Worm (Caenorhabditis elegans) whole organism, young adult: ENCODE results near the gene F44G4.6.
A peak's percentile ranks its signal among the peaks of the same experiment; 100 is the strongest.

Source experiments
- B0035.1 ChIP-seq: sonication (generic microtip); optimal IDR thresholded peaks from 2 replicates; lab custom pipeline; 2016; ENCODE audit warnings: missing genetic modification characterization, mild to moderate bottlenecking, missing compliant biosample characterization, missing genotype, missing genetic modification reagents
- D2030.7 ChIP-seq: fragments of 200-800 bp; sonication (Bioruptor generic); IDR thresholded peaks from 2 replicates; pipeline ENCODE4 v1.3.6; 2022; ENCODE audit warnings: missing genetic modification reagents, missing genetic modification characterization, missing compliant biosample characterization
- F39B2.1 ChIP-seq: fragments of 200-800 bp; sonication (Bioruptor generic); IDR thresholded peaks from 2 replicates; pipeline ENCODE4 v1.3.6; 2022; ENCODE audit warnings: missing genetic modification reagents, missing genetic modification characterization, missing compliant biosample characterization
- K12H6.12 ChIP-seq: fragments of 200-800 bp; sonication (Bioruptor generic); optimal IDR thresholded peaks from 2 replicates; lab custom pipeline; 2018; ENCODE audit warnings: mild to moderate bottlenecking, missing genetic modification characterization, missing compliant biosample characterization
- Y56A3A.18 ChIP-seq: fragments of 200-800 bp; sonication (Bioruptor generic); IDR thresholded peaks from 2 replicates; pipeline ENCODE4 v1.3.6; 2022; ENCODE audit warnings: missing genetic modification reagents, missing genetic modification characterization, missing compliant biosample characterization
- akir-1 ChIP-seq: fragments of 200-800 bp; sonication (Bioruptor generic); optimal IDR thresholded peaks from 2 replicates; lab custom pipeline; 2018; ENCODE audit warnings: mild to moderate bottlenecking, missing genetic modification characterization, moderate library complexity, missing compliant biosample characterization
- ama-1 ChIP-seq, 3 experiments: fragments of 150-350 bp in 1 of 3; sonication (generic microtip) in 2 of 3; optimal IDR thresholded peaks; 2 replicates each; lab custom pipeline; 2014 to 2018; ENCODE audit warnings: missing biosample characterization in 2 of 3, missing genetic modification characterization in 2 of 3, missing genetic modification reagents in 2 of 3
- attf-5 ChIP-seq: fragments of 200-800 bp; sonication (Bioruptor generic); optimal IDR thresholded peaks from 2 replicates; lab custom pipeline; 2018; ENCODE audit warnings: mild to moderate bottlenecking, missing genetic modification characterization, missing compliant biosample characterization
- attf-6 ChIP-seq: fragments of 200-800 bp; sonication (Bioruptor generic); IDR thresholded peaks from 2 replicates; pipeline ENCODE4 v1.3.6; 2022; ENCODE audit warnings: missing genetic modification reagents, missing genetic modification characterization, missing compliant biosample characterization
- bed-1 ChIP-seq: fragments of 200-800 bp; sonication (Bioruptor generic); IDR thresholded peaks from 2 replicates; pipeline ENCODE4 v1.3.6; 2022; ENCODE audit warnings: missing genetic modification reagents, missing genetic modification characterization, missing compliant biosample characterization
- bed-2 ChIP-seq: fragments of 200-800 bp; sonication (Bioruptor generic); IDR thresholded peaks from 2 replicates; pipeline ENCODE4 v1.3.6; 2022; ENCODE audit warnings: missing genetic modification reagents, missing genetic modification characterization, missing compliant biosample characterization
- cebp-1 ChIP-seq, 2 experiments: fragments of 200-800 bp in 1 of 2; sonication (Bioruptor generic) in 1 of 2; sonication (generic microtip) in 1 of 2; IDR thresholded peaks in 1 of 2; optimal IDR thresholded peaks in 1 of 2; 2 replicates each; pipeline versions ENCODE4 v1.3.6 to Lab custom; 2017 to 2022; ENCODE audit warnings: missing compliant biosample characterization in 2 of 2, missing genetic modification characterization in 2 of 2, mild to moderate bottlenecking in 1 of 2, missing genetic modification reagents in 1 of 2, moderate library complexity in 1 of 2
- ceh-58 ChIP-seq: fragments of 200-800 bp; sonication (Bioruptor generic); IDR thresholded peaks from 2 replicates; pipeline ENCODE4 v1.3.6; 2022; ENCODE audit warnings: missing genetic modification characterization, missing compliant biosample characterization
- ceh-91 ChIP-seq: fragments of 200-800 bp; sonication (Bioruptor generic); IDR thresholded peaks from 2 replicates; pipeline ENCODE4 v1.3.6; 2022; ENCODE audit warnings: missing genetic modification reagents, missing genetic modification characterization, missing compliant biosample characterization
- die-1 ChIP-seq: sonication (generic microtip); optimal IDR thresholded peaks from 2 replicates; lab custom pipeline; 2016; ENCODE audit warnings: missing genotype, mild to moderate bottlenecking, missing genetic modification characterization, missing compliant biosample characterization
- dox-1 ChIP-seq: fragments of 200-800 bp; sonication (Bioruptor generic); IDR thresholded peaks from 2 replicates; pipeline ENCODE4 v1.3.6; 2022; ENCODE audit warnings: missing genetic modification reagents, missing genetic modification characterization, missing compliant biosample characterization
- dpff-1 ChIP-seq: sonication (generic microtip); optimal IDR thresholded peaks from 2 replicates; lab custom pipeline; 2017; ENCODE audit warnings: mild to moderate bottlenecking, missing genetic modification characterization, missing compliant biosample characterization
- ekl-4 ChIP-seq: fragments of 200-800 bp; sonication (Bioruptor generic); IDR thresholded peaks from 2 replicates; pipeline ENCODE4 v1.3.6; 2022; ENCODE audit warnings: missing genetic modification reagents, missing genetic modification characterization, missing compliant biosample characterization
- fkh-3 ChIP-seq: sonication (generic microtip); optimal IDR thresholded peaks from 2 replicates; lab custom pipeline; 2016; ENCODE audit warnings: mild to moderate bottlenecking, missing genetic modification characterization, missing compliant biosample characterization
- gei-17 ChIP-seq: fragments of 200-800 bp; sonication (Bioruptor generic); optimal IDR thresholded peaks from 2 replicates; lab custom pipeline; 2018; ENCODE audit warnings: mild to moderate bottlenecking, missing genetic modification characterization, missing compliant biosample characterization
- him-1 ChIP-seq: sonication (generic microtip); optimal IDR thresholded peaks from 2 replicates; lab custom pipeline; 2016; ENCODE audit warnings: missing genotype, missing genetic modification reagents, missing genetic modification characterization, missing compliant biosample characterization
- hlh-12 ChIP-seq: sonication (generic microtip); optimal IDR thresholded peaks from 2 replicates; lab custom pipeline; 2016; ENCODE audit warnings: missing genetic modification characterization, missing compliant biosample characterization
- hlh-26 ChIP-seq: fragments of 200-800 bp; sonication (Bioruptor generic); conservative IDR thresholded peaks from 2 replicates; pipeline ENCODE4 v1.3.6; 2022; ENCODE audit warnings: missing genetic modification reagents, missing genetic modification characterization, missing compliant biosample characterization
- let-607 ChIP-seq, 2 experiments: fragments of 200-800 bp in 1 of 2; sonication (Bioruptor generic) in 1 of 2; sonication (generic microtip) in 1 of 2; optimal IDR thresholded peaks; 2 replicates each; lab custom pipeline; 2016 to 2018; ENCODE audit warnings: mild to moderate bottlenecking in 2 of 2, missing compliant biosample characterization in 2 of 2, missing genetic modification characterization in 2 of 2, moderate library complexity in 2 of 2, missing genotype in 1 of 2
- lin-26 ChIP-seq: fragments of 200-800 bp; sonication (Bioruptor generic); IDR thresholded peaks from 2 replicates; pipeline ENCODE4 v1.3.6; 2022; ENCODE audit warnings: missing genetic modification reagents, missing genetic modification characterization, missing compliant biosample characterization
- lin-54 ChIP-seq: fragments of 200-800 bp; sonication (Bioruptor generic); optimal IDR thresholded peaks from 2 replicates; lab custom pipeline; 2018; ENCODE audit warnings: mild to moderate bottlenecking, missing genetic modification characterization, missing compliant biosample characterization
- madf-3 ChIP-seq: fragments of 200-800 bp; sonication (Bioruptor generic); IDR thresholded peaks from 2 replicates; pipeline ENCODE4 v1.3.6; 2022; ENCODE audit warnings: missing genetic modification reagents, missing genetic modification characterization, missing compliant biosample characterization
- madf-8 ChIP-seq: fragments of 200-800 bp; sonication (Bioruptor generic); conservative IDR thresholded peaks from 2 replicates; pipeline ENCODE4 v1.3.6; 2022; ENCODE audit warnings: missing genetic modification reagents, missing genetic modification characterization, missing compliant biosample characterization
- mxl-1 ChIP-seq: sonication (generic microtip); optimal IDR thresholded peaks from 2 replicates; lab custom pipeline; 2016; ENCODE audit warnings: missing genetic modification characterization, missing compliant biosample characterization
- nfya-2 ChIP-seq: fragments of 200-800 bp; sonication (Bioruptor generic); IDR thresholded peaks from 2 replicates; pipeline ENCODE4 v1.3.6; 2022; ENCODE audit warnings: missing genetic modification reagents, missing genetic modification characterization, missing compliant biosample characterization
- nfyb-1 ChIP-seq: fragments of 200-800 bp; sonication (Bioruptor generic); IDR thresholded peaks from 2 replicates; pipeline ENCODE4 v1.3.6; 2022; ENCODE audit warnings: missing genetic modification reagents, missing genetic modification characterization, missing compliant biosample characterization
- nhr-80 ChIP-seq: sonication (generic microtip); optimal IDR thresholded peaks from 2 replicates; lab custom pipeline; 2016; ENCODE audit warnings: missing genetic modification characterization, missing compliant biosample characterization
- repo-1 ChIP-seq: sonication (generic microtip); optimal IDR thresholded peaks from 2 replicates; lab custom pipeline; 2017; ENCODE audit warnings: mild to moderate bottlenecking, missing genetic modification characterization, missing compliant biosample characterization
- snpc-1.1 ChIP-seq: sonication (generic microtip); optimal IDR thresholded peaks from 2 replicates; lab custom pipeline; 2017; ENCODE audit warnings: missing genetic modification characterization, mild to moderate bottlenecking, missing compliant biosample characterization, antibody characterized with exemption, moderate library complexity, missing genotype, missing genetic modification reagents; ENCODE audit not compliant: insufficient read depth
- sptf-2 ChIP-seq: fragments of 200-800 bp; sonication (Bioruptor generic); optimal IDR thresholded peaks from 2 replicates; lab custom pipeline; 2018; ENCODE audit warnings: mild to moderate bottlenecking, missing genetic modification characterization, missing compliant biosample characterization
- tbp1 ChIP-seq: fragments of 200-800 bp; sonication (Bioruptor generic); optimal IDR thresholded peaks from 2 replicates; lab custom pipeline; 2018; ENCODE audit warnings: mild to moderate bottlenecking, missing genetic modification characterization, missing compliant biosample characterization
- tlf-1 ChIP-seq: fragments of 200-800 bp; sonication (Bioruptor generic); optimal IDR thresholded peaks from 2 replicates; lab custom pipeline; 2018; ENCODE audit warnings: mild to moderate bottlenecking, missing genetic modification characterization, missing compliant biosample characterization
- ztf-25 ChIP-seq: fragments of 200-800 bp; sonication (Bioruptor generic); IDR thresholded peaks from 2 replicates; pipeline ENCODE4 v1.3.6; 2022; ENCODE audit warnings: missing genetic modification reagents, missing genetic modification characterization, missing compliant biosample characterization
- ztf-6 ChIP-seq: fragments of 200-800 bp; sonication (Bioruptor generic); IDR thresholded peaks from 2 replicates; pipeline ENCODE4 v1.3.6; 2022; ENCODE audit warnings: missing genetic modification reagents, missing genetic modification characterization, missing compliant biosample characterization

The F44G4.6 gene

DNA sequence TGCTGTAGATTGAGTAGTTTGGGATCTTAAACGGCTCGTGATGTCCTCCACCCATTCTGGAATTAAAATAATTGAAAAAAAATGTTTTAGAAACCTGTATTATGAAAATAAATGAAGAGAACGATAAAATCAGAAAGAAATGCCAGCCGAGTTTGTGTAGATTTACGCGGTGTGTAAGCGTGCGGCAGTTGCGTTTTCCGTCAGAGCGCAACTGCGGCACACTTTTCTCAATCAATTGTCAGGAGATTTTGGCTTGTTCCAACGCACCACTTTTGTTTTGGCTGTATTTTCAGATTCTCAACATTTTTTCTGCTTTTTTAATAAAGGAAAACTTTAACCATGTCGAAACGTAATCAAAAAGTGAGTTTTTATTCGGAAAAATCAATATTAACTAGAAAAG is 36.8 kb downstream of the F44G4.6 start, which contains the start of the genes ndub-3 and C18E9.2:
ndub-3 (minus strand) TSS at position 56 of the 400 bp plus-strand sequence.
C18E9.2 (plus strand) TSS at position 172 of the 400 bp plus-strand sequence.
- TF ChIP-seq let-607 (tag; optimal IDR thresholded peaks at IDR 0.05; lab: Kevin White, UChicago): peak; percentile 86 to 93
- TF ChIP-seq cebp-1 (GFP tag; IDR thresholded peaks at IDR 0.05; lab: Robert Waterston, UW): no peak
- peak; percentile 37 for TF ChIP-seq cebp-1 (tag; optimal IDR thresholded peaks at IDR 0.05; lab: Kevin White, UChicago)
- peak; percentile 52; the same call in 1 of the 2 replicates for TF ChIP-seq dox-1
- peak; percentile 29 for TF ChIP-seq nhr-80 (tag; lab: Kevin White, UChicago)
- no peak for TF ChIP-seq attf-6 (GFP tag; lab: Robert Waterston, UW)
- peak; percentile 58 for TF ChIP-seq attf-5 (GFP tag; lab: Kevin White, UChicago)
- no peak for TF ChIP-seq ceh-58 (GFP tag; lab: Robert Waterston, UW)

DNA sequence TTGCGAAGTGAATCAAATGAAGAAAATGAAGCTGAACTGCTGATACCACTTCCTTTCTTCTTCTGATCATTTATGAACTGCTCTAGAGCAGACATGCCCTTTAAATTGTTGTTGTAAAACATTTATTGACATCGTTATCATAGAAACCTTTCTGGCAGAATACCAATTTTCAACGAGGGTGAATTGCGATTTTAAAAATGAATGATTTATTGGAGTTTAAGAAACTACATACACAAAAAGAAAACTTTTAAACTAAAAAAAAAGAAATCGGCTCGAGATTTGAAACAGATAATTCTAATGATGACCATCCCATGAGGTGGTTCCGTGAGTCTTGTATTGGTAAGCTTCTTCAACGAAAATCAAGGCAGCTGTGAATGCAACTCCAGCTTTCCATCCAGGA is 37.5 kb downstream of the F44G4.6 start, which contains the start of gene sftd-3:
sftd-3 (minus strand) TSS at position 101 of the 400 bp plus-strand sequence.
- no peak for TF ChIP-seq fkh-3 (tag; lab: Kevin White, UChicago)
- TF ChIP-seq ztf-6: no peak
- no peak for TF ChIP-seq snpc-1.1
- no peak for TF ChIP-seq hlh-12 (tag; lab: Kevin White, UChicago)
- TF ChIP-seq B0035.1 (tag; lab: Kevin White, UChicago): no peak

DNA sequence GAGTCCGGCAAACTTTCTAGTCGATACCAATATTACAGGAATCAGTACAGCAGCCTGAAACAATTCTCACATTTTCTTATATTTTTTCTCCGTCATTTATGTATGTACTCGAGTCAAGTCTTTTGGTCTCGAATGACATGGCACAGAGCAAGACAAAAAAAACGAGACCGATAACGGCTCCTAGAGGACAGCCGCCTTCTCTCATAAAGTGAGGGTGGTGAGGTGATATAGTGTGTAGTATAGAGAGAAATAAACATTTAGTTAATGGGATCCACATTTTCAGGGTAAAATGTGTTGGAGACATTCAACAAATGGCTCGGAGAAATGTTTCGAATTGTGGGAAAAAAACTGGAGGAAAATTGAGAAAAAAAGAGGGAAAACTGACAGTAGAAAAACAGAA is 39.4 kb downstream of the F44G4.6 start:
- no peak for TF ChIP-seq gei-17 (GFP tag; lab: Kevin White, UChicago)
- TF ChIP-seq lin-54: no peak
- TF ChIP-seq dox-1: peak; percentile 39; the same call in 1 of the 2 replicates
- no peak for TF ChIP-seq ekl-4 (GFP tag; lab: Robert Waterston, UW)
- no peak for TF ChIP-seq him-1 (tag; lab: Kevin White, UChicago)
- TF ChIP-seq tbp1 (GFP tag; lab: Kevin White, UChicago): no peak
- TF ChIP-seq tlf-1 (GFP tag; lab: Kevin White, UChicago): no peak
- TF ChIP-seq die-1 (tag; lab: Kevin White, UChicago): no peak
- no peak for TF ChIP-seq hlh-12 (tag; lab: Kevin White, UChicago)
- no peak for TF ChIP-seq ama-1 (optimal IDR thresholded peaks at IDR 0.05; lab: Kevin White, UChicago)
- peak in 1 of 2 experiments; percentile 0 for TF ChIP-seq ama-1 (GFP tag; optimal IDR thresholded peaks at IDR 0.05; lab: Kevin White, UChicago)
- TF ChIP-seq sptf-2 (GFP tag; lab: Kevin White, UChicago): no peak
- no peak for TF ChIP-seq madf-3 (GFP tag; lab: Robert Waterston, UW)
- TF ChIP-seq cebp-1 (GFP tag; IDR thresholded peaks at IDR 0.05; lab: Robert Waterston, UW): no peak
- TF ChIP-seq cebp-1 (tag; optimal IDR thresholded peaks at IDR 0.05; lab: Kevin White, UChicago): peak; percentile 2
- no peak for TF ChIP-seq ztf-25
- TF ChIP-seq nfyb-1 (GFP tag; lab: Robert Waterston, UW): no peak
- no peak for TF ChIP-seq bed-1 (GFP tag; lab: Robert Waterston, UW)
- TF ChIP-seq repo-1 (tag; lab: Kevin White, UChicago): no peak

DNA sequence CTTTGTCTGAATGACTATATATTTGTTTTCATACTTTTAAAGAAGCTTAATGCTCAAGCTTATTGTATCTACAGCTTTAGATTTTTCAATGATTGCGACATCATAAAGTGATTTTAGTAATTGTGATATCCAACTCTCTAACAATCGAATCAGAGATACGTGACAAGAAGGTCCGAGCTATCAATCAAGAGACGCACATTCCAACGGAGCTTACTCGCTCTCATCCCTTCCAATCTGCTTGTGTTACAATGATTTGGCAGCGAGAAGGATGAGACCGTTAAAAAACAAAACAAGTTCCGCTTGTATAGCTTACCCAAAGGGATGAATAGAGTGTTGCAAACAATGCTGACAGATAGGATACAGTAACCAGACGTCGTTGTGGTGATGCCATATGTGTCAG is 40.1 kb downstream of the F44G4.6 start:
- TF ChIP-seq K12H6.12: no peak
- no peak for TF ChIP-seq mxl-1 (tag; lab: Kevin White, UChicago)
- TF ChIP-seq akir-1 (GFP tag; lab: Kevin White, UChicago): no peak
- no peak for TF ChIP-seq tbp1 (GFP tag; lab: Kevin White, UChicago)
- TF ChIP-seq dpff-1 (tag; lab: Kevin White, UChicago): no peak
- no peak for TF ChIP-seq madf-8 (GFP tag; lab: Robert Waterston, UW)
- no peak for TF ChIP-seq ceh-91
- TF ChIP-seq nfya-2 (GFP tag; lab: Robert Waterston, UW): no peak
- TF ChIP-seq lin-26: no peak
- no peak for TF ChIP-seq bed-2 (GFP tag; lab: Robert Waterston, UW)
- TF ChIP-seq Y56A3A.18: no peak
- TF ChIP-seq F39B2.1 (GFP tag; lab: Robert Waterston, UW): no peak
- no peak for TF ChIP-seq hlh-26
- no peak for TF ChIP-seq D2030.7 (GFP tag; lab: Robert Waterston, UW)
